Worm (Caenorhabditis elegans) whole organism, L1 larva: ENCODE measurements around the gene C32H11.3.

Experiments used
- C04F5.9 ChIP-seq: sonication (generic microtip); optimal IDR thresholded peaks from 2 replicates; lab custom pipeline; 2016; ENCODE audit warnings: missing genetic modification characterization, missing compliant biosample characterization
- F16B12.6 ChIP-seq: fragments of 150-350 bp; optimal IDR thresholded peaks from 2 replicates; lab custom pipeline; 2014; ENCODE audit warnings: missing biosample characterization, missing genetic modification characterization
- blmp-1 ChIP-seq: fragments of 150-350 bp; optimal IDR thresholded peaks from 2 replicates; lab custom pipeline; 2014; ENCODE audit warnings: missing biosample characterization, missing genetic modification characterization
- ceh-82 ChIP-seq, 3 experiments: fragments of 150-350 bp in 1 of 3; sonication (generic microtip) in 2 of 3; optimal IDR thresholded peaks; 2 replicates each; lab custom pipeline; 2014 to 2017; ENCODE audit warnings: missing biosample characterization in 3 of 3, missing genetic modification characterization in 3 of 3
- ces-1 ChIP-seq: fragments of 150-350 bp; optimal IDR thresholded peaks from 2 replicates; lab custom pipeline; 2014; ENCODE audit warnings: missing biosample characterization, missing genetic modification reagents, missing genetic modification characterization
- dpl-1 ChIP-seq, 3 experiments: fragments of 150-350 bp in 2 of 3; sonication (generic microtip) in 1 of 3; optimal IDR thresholded peaks; 2 replicates each; lab custom pipeline; 2014 to 2017; ENCODE audit warnings: missing biosample characterization in 3 of 3, missing genetic modification characterization in 3 of 3, missing genetic modification reagents in 3 of 3
- egl-27 ChIP-seq, 2 experiments: fragments of 150-350 bp in 1 of 2; sonication (generic microtip); optimal IDR thresholded peaks; 3 replicates each; lab custom pipeline; 2017 to 2018; ENCODE audit warnings: missing biosample characterization in 2 of 2, missing genetic modification characterization in 2 of 2, missing genetic modification reagents in 2 of 2
- elt-2 ChIP-seq: sonication (generic microtip); optimal IDR thresholded peaks from 2 replicates; lab custom pipeline; 2016; ENCODE audit warnings: missing genetic modification characterization, mild to moderate bottlenecking, inconsistent platforms, missing compliant biosample characterization, missing genetic modification reagents
- ets-5 ChIP-seq: fragments of 200-800 bp; sonication (Bioruptor generic); IDR thresholded peaks from 2 replicates; pipeline ENCODE4 v1.3.6; 2022; ENCODE audit warnings: missing genetic modification characterization, missing compliant biosample characterization
- fkh-4 ChIP-seq: sonication (generic microtip); optimal IDR thresholded peaks from 2 replicates; lab custom pipeline; 2016; ENCODE audit warnings: missing compliant biosample characterization, missing genetic modification characterization, borderline replicate concordance
- fos-1 ChIP-seq: fragments of 150-350 bp; optimal IDR thresholded peaks from 2 replicates; lab custom pipeline; 2014; ENCODE audit warnings: missing biosample characterization, missing genetic modification characterization
- grh-1 ChIP-seq: fragments of 200-800 bp; sonication (Bioruptor generic); IDR thresholded peaks from 2 replicates; pipeline ENCODE4 v1.3.6; 2022; ENCODE audit warnings: missing genetic modification reagents, missing genetic modification characterization, missing compliant biosample characterization
- hlh-4 ChIP-seq: sonication (generic microtip); optimal IDR thresholded peaks from 2 replicates; lab custom pipeline; 2016; ENCODE audit warnings: mild to moderate bottlenecking, missing genetic modification characterization, missing compliant biosample characterization
- hpl-2 ChIP-seq: fragments of 150-350 bp; optimal IDR thresholded peaks from 2 replicates; lab custom pipeline; 2014; ENCODE audit warnings: missing biosample characterization, missing genetic modification reagents, missing genetic modification characterization
- irx-1 ChIP-seq: sonication (generic microtip); optimal IDR thresholded peaks from 2 replicates; lab custom pipeline; 2016; ENCODE audit warnings: missing genetic modification characterization, missing compliant biosample characterization
- mab-9 ChIP-seq: fragments of 200-800 bp; sonication (Bioruptor generic); IDR thresholded peaks from 2 replicates; pipeline ENCODE4 v1.3.6; 2022; ENCODE audit warnings: missing genetic modification reagents, missing genetic modification characterization, missing compliant biosample characterization
- mef-2 ChIP-seq: fragments of 150-350 bp; optimal IDR thresholded peaks from 2 replicates; lab custom pipeline; 2014; ENCODE audit warnings: missing biosample characterization, missing genetic modification characterization
- nhr-11 ChIP-seq: fragments of 150-350 bp; optimal IDR thresholded peaks from 2 replicates; lab custom pipeline; 2014; ENCODE audit warnings: missing biosample characterization, missing genetic modification characterization
- nhr-20 ChIP-seq: sonication (generic microtip); optimal IDR thresholded peaks from 2 replicates; lab custom pipeline; 2016; ENCODE audit warnings: mild to moderate bottlenecking, missing genetic modification characterization, missing compliant biosample characterization
- nhr-237 ChIP-seq: fragments of 150-350 bp; optimal IDR thresholded peaks from 2 replicates; lab custom pipeline; 2014; ENCODE audit warnings: missing biosample characterization, missing genetic modification characterization
- nhr-28 ChIP-seq: fragments of 150-350 bp; optimal IDR thresholded peaks from 2 replicates; lab custom pipeline; 2014; ENCODE audit warnings: missing biosample characterization, missing genetic modification characterization
- nhr-71 ChIP-seq: sonication (generic microtip); optimal IDR thresholded peaks from 2 replicates; lab custom pipeline; 2016; ENCODE audit warnings: mild to moderate bottlenecking, missing genetic modification characterization, moderate library complexity, missing compliant biosample characterization
- nhr-77 ChIP-seq: fragments of 150-350 bp; optimal IDR thresholded peaks from 2 replicates; lab custom pipeline; 2014; ENCODE audit warnings: missing biosample characterization, missing genetic modification characterization
- nhr-84 ChIP-seq: sonication (generic microtip); optimal IDR thresholded peaks from 2 replicates; lab custom pipeline; 2017; ENCODE audit warnings: missing biosample characterization, missing genetic modification characterization
- nhr-85 ChIP-seq: sonication (generic microtip); peaks from one replicate; lab custom pipeline; 2016; ENCODE audit warnings: missing genetic modification characterization, inconsistent platforms, missing compliant biosample characterization
- nhr-90 ChIP-seq: sonication (generic microtip); optimal IDR thresholded peaks from 2 replicates; lab custom pipeline; 2016; ENCODE audit warnings: mild to moderate bottlenecking, missing genetic modification characterization, missing compliant biosample characterization; ENCODE audit not compliant: poor library complexity
- pag-3 ChIP-seq: sonication (generic microtip); optimal IDR thresholded peaks from 2 replicates; lab custom pipeline; 2017; ENCODE audit warnings: missing genetic modification characterization, mild to moderate bottlenecking, missing compliant biosample characterization, antibody characterized with exemption, borderline replicate concordance; ENCODE audit not compliant: insufficient read depth
- pqm-1 ChIP-seq: sonication (generic microtip); optimal IDR thresholded peaks from 3 replicates; lab custom pipeline; 2017; ENCODE audit warnings: missing biosample characterization, missing genetic modification characterization
- rnt-1 ChIP-seq: sonication (generic microtip); optimal IDR thresholded peaks from 2 replicates; lab custom pipeline; 2016; ENCODE audit warnings: mild to moderate bottlenecking, missing genetic modification characterization, moderate library complexity, missing compliant biosample characterization
- sox-4 ChIP-seq: sonication (generic microtip); optimal IDR thresholded peaks from 2 replicates; lab custom pipeline; 2016; ENCODE audit warnings: missing genetic modification characterization, missing compliant biosample characterization
- sup-37 ChIP-seq: fragments of 200-800 bp; sonication (Bioruptor generic); optimal IDR thresholded peaks from 2 replicates; lab custom pipeline; 2018; ENCODE audit warnings: mild to moderate bottlenecking, missing genetic modification characterization, missing compliant biosample characterization
- tbx-2 ChIP-seq: sonication (generic microtip); optimal IDR thresholded peaks from 2 replicates; lab custom pipeline; 2016; ENCODE audit warnings: missing genetic modification characterization, missing compliant biosample characterization
- tlp-1 ChIP-seq: fragments of 150-350 bp; optimal IDR thresholded peaks from 2 replicates; lab custom pipeline; 2014; ENCODE audit warnings: missing biosample characterization, missing genetic modification characterization
- unc-130 ChIP-seq: fragments of 150-350 bp; optimal IDR thresholded peaks from 2 replicates; lab custom pipeline; 2017; ENCODE audit warnings: missing biosample characterization, missing genetic modification characterization, inconsistent platforms
- unc-86 ChIP-seq: sonication (generic microtip); optimal IDR thresholded peaks from 2 replicates; lab custom pipeline; 2016; ENCODE audit warnings: missing genetic modification characterization, missing compliant biosample characterization
- unc-98 ChIP-seq: fragments of 200-800 bp; sonication (Bioruptor generic); IDR thresholded peaks from 2 replicates; pipeline ENCODE4 v1.3.6; 2022; ENCODE audit warnings: missing genetic modification characterization, missing compliant biosample characterization
- zip-4 ChIP-seq: fragments of 200-800 bp; sonication (Bioruptor generic); optimal IDR thresholded peaks from 2 replicates; lab custom pipeline; 2018; ENCODE audit warnings: mild to moderate bottlenecking, missing genetic modification characterization, moderate library complexity, missing compliant biosample characterization
- ztf-11 ChIP-seq, 2 experiments: sonication (generic microtip); optimal IDR thresholded peaks; 2 replicates each; lab custom pipeline; 2016 to 2017; ENCODE audit warnings: missing genetic modification characterization in 2 of 2, missing biosample characterization in 1 of 2, missing compliant biosample characterization in 1 of 2
- ztf-4 ChIP-seq: fragments of 150-350 bp; optimal IDR thresholded peaks from 2 replicates; lab custom pipeline; 2014; ENCODE audit warnings: missing biosample characterization, missing genetic modification characterization

The C32H11.3 gene

ce11 chrIV:12924332-12924731 is 6.0 kb downstream of the C32H11.3 start, which contains the start of gene srlf-4:
srlf-4 (minus strand) TSS chrIV:12924432.
- TF ChIP-seq nhr-90 (tag; lab: Kevin White, UChicago): no peak
- TF ChIP-seq tbx-2 (tag; lab: Kevin White, UChicago): no peak
- TF ChIP-seq unc-98: no peak
- no peak for TF ChIP-seq rnt-1 (tag; lab: Kevin White, UChicago)
- TF ChIP-seq irx-1: no peak
- no peak for TF ChIP-seq nhr-11 (tag; lab: Kevin White, UChicago)
- TF ChIP-seq sox-4: no peak
- TF ChIP-seq grh-1 (GFP tag; lab: Robert Waterston, UW): no peak
- TF ChIP-seq hlh-4 (tag; lab: Kevin White, UChicago): no peak
- no peak for TF ChIP-seq unc-86 (tag; lab: Kevin White, UChicago)
- no peak for TF ChIP-seq fos-1 (tag; lab: Kevin White, UChicago)
- no peak for TF ChIP-seq F16B12.6 (tag; lab: Kevin White, UChicago)
- TF ChIP-seq C04F5.9: no peak

- no peak for TF ChIP-seq pag-3 (tag; lab: Kevin White, UChicago)
- TF ChIP-seq dpl-1 (GFP tag; optimal IDR thresholded peaks at IDR 0.05; lab: Kevin White, UChicago): no peak
- no peak for TF ChIP-seq zip-4 (GFP tag; lab: Kevin White, UChicago)
Measured at ce11 chrIV:12926639-12927038, 8.3 kb downstream of the C32H11.3 start, which contains the start of gene srlf-5. srlf-5 (minus strand) TSS chrIV:12926739.

ce11 chrIV:12936221-12936776 is 17.9 kb downstream of the C32H11.3 start, which contains the start of the genes cld-1 and dod-21:
cld-1 (minus strand) TSS chrIV:12936271.
dod-21 (plus strand) TSS chrIV:12936738.
- TF ChIP-seq egl-27 (tag; optimal IDR thresholded peaks at IDR 0.05; lab: Kevin White, UChicago): no peak
- no peak for TF ChIP-seq mab-9
- no peak for TF ChIP-seq ces-1 (GFP tag; lab: Kevin White, UChicago)
- no peak for TF ChIP-seq sup-37
- peak; percentile 28 for TF ChIP-seq nhr-90 (tag; lab: Kevin White, UChicago)
- TF ChIP-seq nhr-71 (tag; lab: Kevin White, UChicago): peak; percentile 40
- peak; percentile 100 for TF ChIP-seq elt-2
- no peak for TF ChIP-seq ztf-4 (tag; lab: Kevin White, UChicago)
- TF ChIP-seq nhr-77 (tag; lab: Kevin White, UChicago): no peak
- no peak for TF ChIP-seq nhr-237 (tag; lab: Kevin White, UChicago)
- TF ChIP-seq blmp-1 (tag; lab: Kevin White, UChicago): no peak
- no peak for TF ChIP-seq unc-130 (tag; lab: Kevin White, UChicago)
- no peak for TF ChIP-seq fkh-4 (tag; lab: Kevin White, UChicago)
- TF ChIP-seq hpl-2 (GFP tag; lab: Kevin White, UChicago): no peak
- no peak for TF ChIP-seq mef-2 (tag; lab: Kevin White, UChicago)
- no peak for TF ChIP-seq nhr-85 (tag; lab: Kevin White, UChicago)
- peak; percentile 14 for TF ChIP-seq nhr-20 (tag; lab: Kevin White, UChicago)
- TF ChIP-seq grh-1 (GFP tag; lab: Robert Waterston, UW): no peak
- peak; percentile 5 for TF ChIP-seq pqm-1 (tag; lab: Kevin White, UChicago)
- no peak for TF ChIP-seq ets-5
- no peak for TF ChIP-seq ztf-11 (tag; optimal IDR thresholded peaks at IDR 0.05; lab: Kevin White, UChicago)
- peak; percentile 66 for TF ChIP-seq tlp-1
- TF ChIP-seq nhr-84 (tag; lab: Kevin White, UChicago): no peak
- no peak for TF ChIP-seq nhr-28 (tag; lab: Kevin White, UChicago)
- TF ChIP-seq ceh-82 (tag; optimal IDR thresholded peaks at IDR 0.05; lab: Kevin White, UChicago): no peak
